Worm (Caenorhabditis elegans) whole organism, young adult: ENCODE results near the gene esyt-2.

Experiments used
- B0336.3 ChIP-seq: fragments of 200-800 bp; sonication (Bioruptor generic); IDR thresholded peaks from 2 replicates; pipeline ENCODE4 v1.3.6; 2022; ENCODE audit warnings: missing genetic modification characterization, missing compliant biosample characterization
- D2030.7 ChIP-seq: fragments of 200-800 bp; sonication (Bioruptor generic); IDR thresholded peaks from 2 replicates; pipeline ENCODE4 v1.3.6; 2022; ENCODE audit warnings: missing genetic modification reagents, missing genetic modification characterization, missing compliant biosample characterization
- F22D6.2 ChIP-seq: sonication (generic microtip); optimal IDR thresholded peaks from 2 replicates; lab custom pipeline; 2016; ENCODE audit warnings: mild to moderate bottlenecking, missing genetic modification characterization, missing compliant biosample characterization
- F33H1.4 ChIP-seq: fragments of 200-800 bp; sonication (Bioruptor generic); IDR thresholded peaks from 2 replicates; pipeline ENCODE4 v1.3.6; 2022; ENCODE audit warnings: missing genetic modification reagents, missing genetic modification characterization, missing compliant biosample characterization
- F37B4.10 ChIP-seq: fragments of 200-800 bp; sonication (Bioruptor generic); IDR thresholded peaks from 2 replicates; pipeline ENCODE4 v1.3.6; 2022; ENCODE audit warnings: missing genetic modification characterization, missing compliant biosample characterization
- F39B2.1 ChIP-seq: fragments of 200-800 bp; sonication (Bioruptor generic); IDR thresholded peaks from 2 replicates; pipeline ENCODE4 v1.3.6; 2022; ENCODE audit warnings: missing genetic modification reagents, missing genetic modification characterization, missing compliant biosample characterization
- F49E8.2 ChIP-seq: sonication (generic microtip); optimal IDR thresholded peaks from 3 replicates; lab custom pipeline; 2017; ENCODE audit warnings: missing genetic modification characterization, mild to moderate bottlenecking, missing compliant biosample characterization, antibody characterized with exemption, moderate library complexity; ENCODE audit not compliant: insufficient read depth
- F57C9.4 ChIP-seq: sonication (generic microtip); optimal IDR thresholded peaks from 2 replicates; lab custom pipeline; 2017; ENCODE audit warnings: mild to moderate bottlenecking, missing genetic modification characterization, missing compliant biosample characterization
- Y56A3A.18 ChIP-seq: fragments of 200-800 bp; sonication (Bioruptor generic); IDR thresholded peaks from 2 replicates; pipeline ENCODE4 v1.3.6; 2022; ENCODE audit warnings: missing genetic modification reagents, missing genetic modification characterization, missing compliant biosample characterization
- Y67H2A.10 ChIP-seq: fragments of 200-800 bp; sonication (Bioruptor generic); conservative IDR thresholded peaks from 2 replicates; pipeline ENCODE4 v1.3.6; 2022; ENCODE audit warnings: missing genetic modification reagents, missing genetic modification characterization, missing compliant biosample characterization
- Y95B8A.8 ChIP-seq: fragments of 200-800 bp; sonication (Bioruptor generic); IDR thresholded peaks from 2 replicates; pipeline ENCODE4 v1.3.6; 2022; ENCODE audit warnings: missing genetic modification reagents, missing genetic modification characterization, missing compliant biosample characterization
- ZK185.1 ChIP-seq: sonication (generic microtip); optimal IDR thresholded peaks from 2 replicates; lab custom pipeline; 2016; ENCODE audit warnings: mild to moderate bottlenecking, missing genetic modification characterization, missing compliant biosample characterization; ENCODE audit not compliant: poor library complexity, severe bottlenecking
- ama-1 ChIP-seq, 3 experiments: fragments of 150-350 bp in 1 of 3; sonication (generic microtip) in 2 of 3; optimal IDR thresholded peaks; 2 replicates each; lab custom pipeline; 2014 to 2018; ENCODE audit warnings: missing biosample characterization in 2 of 3, missing genetic modification characterization in 2 of 3, missing genetic modification reagents in 2 of 3
- atf-7 ChIP-seq: sonication (generic microtip); optimal IDR thresholded peaks from 2 replicates; lab custom pipeline; 2017; ENCODE audit warnings: mild to moderate bottlenecking, missing genetic modification characterization, missing compliant biosample characterization
- ceh-100 ChIP-seq: fragments of 200-800 bp; sonication (Bioruptor generic); IDR thresholded peaks from 2 replicates; pipeline ENCODE4 v1.3.6; 2022; ENCODE audit warnings: missing genetic modification reagents, missing genetic modification characterization, missing compliant biosample characterization
- die-1 ChIP-seq: sonication (generic microtip); optimal IDR thresholded peaks from 2 replicates; lab custom pipeline; 2016; ENCODE audit warnings: missing genotype, mild to moderate bottlenecking, missing genetic modification characterization, missing compliant biosample characterization
- dox-1 ChIP-seq: fragments of 200-800 bp; sonication (Bioruptor generic); IDR thresholded peaks from 2 replicates; pipeline ENCODE4 v1.3.6; 2022; ENCODE audit warnings: missing genetic modification reagents, missing genetic modification characterization, missing compliant biosample characterization
- efl-1 ChIP-seq: fragments of 150-350 bp; optimal IDR thresholded peaks from 2 replicates; lab custom pipeline; 2014; ENCODE audit warnings: missing biosample characterization, missing genetic modification reagents, missing genetic modification characterization
- ekl-4 ChIP-seq: fragments of 200-800 bp; sonication (Bioruptor generic); IDR thresholded peaks from 2 replicates; pipeline ENCODE4 v1.3.6; 2022; ENCODE audit warnings: missing genetic modification reagents, missing genetic modification characterization, missing compliant biosample characterization
- gei-17 ChIP-seq: fragments of 200-800 bp; sonication (Bioruptor generic); optimal IDR thresholded peaks from 2 replicates; lab custom pipeline; 2018; ENCODE audit warnings: mild to moderate bottlenecking, missing genetic modification characterization, missing compliant biosample characterization
- him-1 ChIP-seq: sonication (generic microtip); optimal IDR thresholded peaks from 2 replicates; lab custom pipeline; 2016; ENCODE audit warnings: missing genotype, missing genetic modification reagents, missing genetic modification characterization, missing compliant biosample characterization
- hmg-1.2 ChIP-seq: fragments of 200-800 bp; sonication (Bioruptor generic); IDR thresholded peaks from 2 replicates; pipeline ENCODE4 v1.3.6; 2022; ENCODE audit warnings: missing genetic modification reagents, missing genetic modification characterization, missing compliant biosample characterization
- hrde-1 ChIP-seq: sonication (generic microtip); optimal IDR thresholded peaks from 2 replicates; lab custom pipeline; 2016; ENCODE audit warnings: missing genetic modification characterization, mild to moderate bottlenecking, missing compliant biosample characterization, moderate library complexity, missing genotype, missing genetic modification reagents, borderline replicate concordance
- hsf-1 ChIP-seq: fragments of 200-800 bp; sonication (Bioruptor generic); IDR thresholded peaks from 2 replicates; pipeline ENCODE4 v1.3.6; 2022; ENCODE audit warnings: missing genetic modification reagents, missing genetic modification characterization, missing compliant biosample characterization
- lin-26 ChIP-seq: fragments of 200-800 bp; sonication (Bioruptor generic); IDR thresholded peaks from 2 replicates; pipeline ENCODE4 v1.3.6; 2022; ENCODE audit warnings: missing genetic modification reagents, missing genetic modification characterization, missing compliant biosample characterization
- lin-35 ChIP-seq, 3 experiments: fragments of 150-350 bp in 2 of 3; sonication (generic microtip) in 1 of 3; optimal IDR thresholded peaks; 2 replicates each; lab custom pipeline; 2014 to 2018; ENCODE audit warnings: missing biosample characterization in 3 of 3, missing genetic modification characterization in 3 of 3, missing genetic modification reagents in 3 of 3
- lin-54 ChIP-seq: fragments of 200-800 bp; sonication (Bioruptor generic); optimal IDR thresholded peaks from 2 replicates; lab custom pipeline; 2018; ENCODE audit warnings: mild to moderate bottlenecking, missing genetic modification characterization, missing compliant biosample characterization
- lsl-1 ChIP-seq: fragments of 200-800 bp; sonication (Bioruptor generic); optimal IDR thresholded peaks from 2 replicates; lab custom pipeline; 2018; ENCODE audit warnings: mild to moderate bottlenecking, missing genetic modification characterization, moderate library complexity, missing compliant biosample characterization
- madf-10 ChIP-seq: sonication (generic microtip); optimal IDR thresholded peaks from 2 replicates; lab custom pipeline; 2016; ENCODE audit warnings: mild to moderate bottlenecking, missing genetic modification characterization, missing compliant biosample characterization
- madf-3 ChIP-seq: fragments of 200-800 bp; sonication (Bioruptor generic); IDR thresholded peaks from 2 replicates; pipeline ENCODE4 v1.3.6; 2022; ENCODE audit warnings: missing genetic modification reagents, missing genetic modification characterization, missing compliant biosample characterization
- madf-6 ChIP-seq: fragments of 200-800 bp; sonication (Bioruptor generic); IDR thresholded peaks from 2 replicates; pipeline ENCODE4 v1.3.6; 2022; ENCODE audit warnings: missing genetic modification reagents, missing genetic modification characterization, missing compliant biosample characterization
- mxl-1 ChIP-seq: sonication (generic microtip); optimal IDR thresholded peaks from 2 replicates; lab custom pipeline; 2016; ENCODE audit warnings: missing genetic modification characterization, missing compliant biosample characterization
- nfyb-1 ChIP-seq: fragments of 200-800 bp; sonication (Bioruptor generic); IDR thresholded peaks from 2 replicates; pipeline ENCODE4 v1.3.6; 2022; ENCODE audit warnings: missing genetic modification reagents, missing genetic modification characterization, missing compliant biosample characterization
- pbrm-1 ChIP-seq: fragments of 200-800 bp; sonication (Bioruptor generic); IDR thresholded peaks from 2 replicates; pipeline ENCODE4 v1.3.6; 2022; ENCODE audit warnings: missing genetic modification reagents, missing genetic modification characterization, missing compliant biosample characterization
- rcor-1 ChIP-seq: fragments of 200-800 bp; sonication (Bioruptor generic); IDR thresholded peaks from 2 replicates; pipeline ENCODE4 v1.3.6; 2022; ENCODE audit warnings: missing genetic modification reagents, missing genetic modification characterization, missing compliant biosample characterization
- rec-8 ChIP-seq, 2 experiments: sonication (generic microtip); optimal IDR thresholded peaks; 2 replicates each; lab custom pipeline; 2016; ENCODE audit warnings: mild to moderate bottlenecking in 2 of 2, missing genetic modification characterization in 2 of 2, missing genetic modification reagents in 2 of 2, missing genotype in 2 of 2, missing biosample characterization in 1 of 2, missing compliant biosample characterization in 1 of 2, moderate library complexity in 1 of 2
- repo-1 ChIP-seq: sonication (generic microtip); optimal IDR thresholded peaks from 2 replicates; lab custom pipeline; 2017; ENCODE audit warnings: mild to moderate bottlenecking, missing genetic modification characterization, missing compliant biosample characterization
- snpc-1.1 ChIP-seq: sonication (generic microtip); optimal IDR thresholded peaks from 2 replicates; lab custom pipeline; 2017; ENCODE audit warnings: missing genetic modification characterization, mild to moderate bottlenecking, missing compliant biosample characterization, antibody characterized with exemption, moderate library complexity, missing genotype, missing genetic modification reagents; ENCODE audit not compliant: insufficient read depth
- snpc-1.3 ChIP-seq: sonication (generic microtip); optimal IDR thresholded peaks from 2 replicates; lab custom pipeline; 2017; ENCODE audit warnings: missing genetic modification characterization, mild to moderate bottlenecking, missing compliant biosample characterization, antibody characterized with exemption, moderate library complexity, missing genotype, missing genetic modification reagents; ENCODE audit not compliant: insufficient read depth
- snpc-3.4 ChIP-seq: sonication (generic microtip); optimal IDR thresholded peaks from 2 replicates; lab custom pipeline; 2017; ENCODE audit warnings: missing genetic modification characterization, mild to moderate bottlenecking, missing compliant biosample characterization, antibody characterized with exemption, moderate library complexity, missing genotype, missing genetic modification reagents
- snpc-4 ChIP-seq, 5 experiments: fragments of 150-350 bp in 1 of 5; sonication (generic microtip) in 4 of 5; optimal IDR thresholded peaks; 2 replicates each; lab custom pipeline; 2014 to 2018; ENCODE audit warnings: missing genetic modification characterization in 5 of 5, missing biosample characterization in 3 of 5, antibody characterized with exemption in 2 of 5, mild to moderate bottlenecking in 2 of 5, missing compliant biosample characterization in 2 of 5, missing genotype in 2 of 5, moderate library complexity in 2 of 5, missing genetic modification reagents in 1 of 5
- tbp1 ChIP-seq: fragments of 200-800 bp; sonication (Bioruptor generic); optimal IDR thresholded peaks from 2 replicates; lab custom pipeline; 2018; ENCODE audit warnings: mild to moderate bottlenecking, missing genetic modification characterization, missing compliant biosample characterization
- tlf-1 ChIP-seq: fragments of 200-800 bp; sonication (Bioruptor generic); optimal IDR thresholded peaks from 2 replicates; lab custom pipeline; 2018; ENCODE audit warnings: mild to moderate bottlenecking, missing genetic modification characterization, missing compliant biosample characterization
- xnd-1 ChIP-seq: sonication (generic microtip); optimal IDR thresholded peaks from 2 replicates; lab custom pipeline; 2016; ENCODE audit warnings: missing genotype, missing genetic modification reagents, missing genetic modification characterization, missing compliant biosample characterization
- zfh-2 ChIP-seq: fragments of 200-800 bp; sonication (Bioruptor generic); conservative IDR thresholded peaks from 2 replicates; pipeline ENCODE4 v1.3.6; 2022; ENCODE audit warnings: missing genetic modification reagents, missing genetic modification characterization, missing compliant biosample characterization

Gene esyt-2

DNA sequence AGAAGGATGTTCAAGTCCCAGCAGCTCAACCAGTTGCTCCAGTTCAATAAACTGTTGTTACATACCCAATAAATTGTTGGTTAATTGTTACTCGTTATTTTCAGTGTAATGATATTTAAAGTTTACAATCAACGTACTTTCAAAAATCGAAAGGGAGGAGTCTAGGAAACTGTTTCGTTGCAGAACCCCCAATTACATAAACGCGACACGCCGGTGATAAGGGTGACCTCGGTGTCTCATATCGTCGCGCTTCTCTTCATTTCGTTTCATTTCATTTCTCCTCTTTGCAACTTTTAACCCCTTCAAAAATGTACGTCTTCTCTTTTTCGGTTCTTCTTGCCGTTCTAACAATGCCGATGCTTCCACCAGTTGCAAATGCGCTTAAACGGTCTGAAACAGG is 22.9 kb downstream of the esyt-2 start, which contains the start of gene C23G10.2:
Gene C23G10.2 (plus strand): TSS at position 184 of the 400 bp plus-strand sequence.
- TF ChIP-seq madf-6 (GFP tag; lab: Robert Waterston, UW) (peak; percentile 74), Y56A3A.18 (peak; percentile 68; the same call in 1 of the 2 replicates), F49E8.2 (peak; percentile 83), F22D6.2 (no peak), hrde-1 (tag; lab: Kevin White, UChicago) (peak; percentile 23), efl-1 (GFP tag; lab: Kevin White, UChicago) (peak; percentile 3), lsl-1 (GFP tag; lab: Kevin White, UChicago) (peak; percentile 1), tbp1 (peak; percentile 39), atf-7 (peak; percentile 18), xnd-1 (tag; lab: Kevin White, UChicago) (peak; percentile 18), pbrm-1 (GFP tag; lab: Robert Waterston, UW) (peak; percentile 61; the same call in 1 of the 2 replicates), snpc-3.4 (tag; lab: Kevin White, UChicago) (peak; percentile 54), snpc-1.3 (tag; lab: Kevin White, UChicago) (peak; percentile 42), F33H1.4 (peak; percentile 32), hsf-1 (GFP tag; lab: Robert Waterston, UW) (peak; percentile 61), tlf-1 (GFP tag; lab: Kevin White, UChicago) (peak; percentile 41), F37B4.10 (GFP tag; lab: Robert Waterston, UW) (no peak), repo-1 (peak; percentile 16), D2030.7 (GFP tag; lab: Robert Waterston, UW) (no peak; the same call in 1 of the 2 replicates), ceh-100 (peak; percentile 27; the same call in 1 of the 2 replicates), lin-35 (GFP tag; optimal IDR thresholded peaks at IDR 0.05; lab: Kevin White, UChicago) (no peak), lin-54 (peak; percentile 16), zfh-2 (0 out of 2 replicates have a peak, but pooled peaks have one; percentile 7), hmg-1.2 (GFP tag; lab: Robert Waterston, UW) (peak; percentile 30; the same call in 1 of the 2 replicates), ZK185.1 (tag; lab: Kevin White, UChicago) (peak; percentile 25), rcor-1 (GFP tag; lab: Robert Waterston, UW) (peak; percentile 62), rec-8 (tag; optimal IDR thresholded peaks at IDR 0.05; lab: Kevin White, UChicago) (no peak), gei-17 (GFP tag; lab: Kevin White, UChicago) (no peak), B0336.3 (GFP tag; lab: Robert Waterston, UW) (peak; percentile 48; the same call in 1 of the 2 replicates), mxl-1 (tag; lab: Kevin White, UChicago) (no peak), madf-10 (tag; lab: Kevin White, UChicago) (no peak), lin-26 (GFP tag; lab: Robert Waterston, UW) (peak; percentile 69), nfyb-1 (GFP tag; lab: Robert Waterston, UW) (0 out of 2 replicates have a peak, but pooled peaks have one; percentile 27), ama-1 (optimal IDR thresholded peaks at IDR 0.05; lab: Kevin White, UChicago) (no peak), ama-1 (GFP tag; optimal IDR thresholded peaks at IDR 0.05; lab: Kevin White, UChicago) (peak in 1 of 2 experiments; percentile 75), him-1 (tag; lab: Kevin White, UChicago) (no peak), F57C9.4 (tag; lab: Kevin White, UChicago) (no peak), F39B2.1 (peak; percentile 75; the same call in 1 of the 2 replicates), dox-1 (GFP tag; lab: Robert Waterston, UW) (peak; percentile 31; the same call in 1 of the 2 replicates), snpc-4 (GFP tag; optimal IDR thresholded peaks at IDR 0.05; lab: Kevin White, UChicago) (no peak), snpc-4 (tag; optimal IDR thresholded peaks at IDR 0.05; lab: Kevin White, UChicago) (peak in 2 of 4 experiments; percentile 24), Y67H2A.10 (no peak), die-1 (peak; percentile 31), Y95B8A.8 (GFP tag; lab: Robert Waterston, UW) (0 out of 2 replicates have a peak, but pooled peaks have one; percentile 31), snpc-1.1 (peak; percentile 65), madf-3 (GFP tag; lab: Robert Waterston, UW) (peak; percentile 58; the same call in 1 of the 2 replicates), ekl-4 (peak; percentile 70; the same call in 1 of the 2 replicates)
